Worm (Caenorhabditis elegans): Measurements from ENCODE around the gene K06A1.2.

ce11 chrII:6422812-6423211 lies 21.0 kb upstream of the K06A1.2 start, which contains the start of gene K03H9.3:
- TF ChIP-seq ztf-11 (tag; optimal IDR thresholded peaks at IDR 0.05), result no peak
- TF ChIP-seq fkh-10 (GFP tag; optimal IDR thresholded peaks at IDR 0.05), result no peak
- no peak for TF ChIP-seq unc-62 (GFP tag; optimal IDR thresholded peaks at IDR 0.05)
- TF ChIP-seq elt-2 (tag; optimal IDR thresholded peaks at IDR 0.05), result no peak
